Fruit fly (Drosophila melanogaster): Measurements from ENCODE around the gene CG31673.

CG31673 gene

DNA sequence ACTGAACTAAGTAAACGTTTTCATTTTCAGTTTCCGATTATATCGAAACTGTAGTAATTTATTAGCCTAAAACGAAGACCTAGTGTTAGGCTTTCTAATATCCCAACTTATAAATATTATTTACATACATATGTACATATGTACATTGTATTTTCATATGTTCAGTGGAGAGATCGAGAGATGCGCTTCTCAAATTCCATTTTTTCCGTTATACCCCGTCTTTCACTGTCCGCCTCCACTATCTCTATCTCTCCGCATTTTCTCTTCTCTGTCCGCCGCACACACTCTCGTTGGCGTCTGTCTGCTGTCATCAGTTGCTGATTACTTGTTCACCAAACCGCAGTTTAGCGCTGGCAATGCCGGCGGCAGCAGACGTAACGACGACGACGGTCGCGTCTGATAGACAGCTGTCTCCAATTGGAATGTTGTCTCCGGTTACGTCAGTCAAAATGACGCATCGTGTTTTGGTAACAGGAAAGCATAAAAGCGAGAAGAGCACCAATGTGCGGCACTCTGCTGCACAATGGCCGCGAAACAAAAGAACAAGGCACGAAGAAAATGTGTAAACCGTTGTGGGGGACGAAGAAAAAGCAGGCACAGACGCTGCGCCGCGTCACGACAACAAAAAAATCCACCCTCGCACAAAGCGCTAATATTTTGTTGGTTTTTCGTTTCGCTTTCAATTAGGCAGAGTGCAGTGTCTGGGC, 6.8 kb upstream of the CG31673 start, which contains the start of gene CG9331 (continued):
- TF ChIP-seq cyc (GFP tag; optimal IDR thresholded peaks at IDR 0.05) = no peak
- no peak for TF ChIP-seq CG9139 (GFP tag; optimal IDR thresholded peaks at IDR 0.05)
- TF ChIP-seq Met (GFP tag; optimal IDR thresholded peaks at IDR 0.05) = no peak
- no peak for TF ChIP-seq esn (GFP tag; optimal IDR thresholded peaks at IDR 0.05)
- TF ChIP-seq fd85E (GFP tag; optimal IDR thresholded peaks at IDR 0.05) = no peak
- TF ChIP-seq CG11902 (GFP tag; optimal IDR thresholded peaks at IDR 0.05) = no peak
- TF ChIP-seq CG11294 (GFP tag; IDR thresholded peaks at IDR 0.05) = no peak
- TF ChIP-seq fd59A (GFP tag; optimal IDR thresholded peaks at IDR 0.05) = no peak
- no peak for TF ChIP-seq Smox (GFP tag; optimal IDR thresholded peaks at IDR 0.05)
- TF ChIP-seq CG31627 (GFP tag; optimal IDR thresholded peaks at IDR 0.05) = no peak
- no peak for TF ChIP-seq Ets21C (GFP tag; optimal IDR thresholded peaks at IDR 0.05)
- no peak for TF ChIP-seq Ets96B (tag; optimal IDR thresholded peaks at IDR 0.05)
- no peak for TF ChIP-seq CG8119 (GFP tag; IDR thresholded peaks at IDR 0.05)

DNA sequence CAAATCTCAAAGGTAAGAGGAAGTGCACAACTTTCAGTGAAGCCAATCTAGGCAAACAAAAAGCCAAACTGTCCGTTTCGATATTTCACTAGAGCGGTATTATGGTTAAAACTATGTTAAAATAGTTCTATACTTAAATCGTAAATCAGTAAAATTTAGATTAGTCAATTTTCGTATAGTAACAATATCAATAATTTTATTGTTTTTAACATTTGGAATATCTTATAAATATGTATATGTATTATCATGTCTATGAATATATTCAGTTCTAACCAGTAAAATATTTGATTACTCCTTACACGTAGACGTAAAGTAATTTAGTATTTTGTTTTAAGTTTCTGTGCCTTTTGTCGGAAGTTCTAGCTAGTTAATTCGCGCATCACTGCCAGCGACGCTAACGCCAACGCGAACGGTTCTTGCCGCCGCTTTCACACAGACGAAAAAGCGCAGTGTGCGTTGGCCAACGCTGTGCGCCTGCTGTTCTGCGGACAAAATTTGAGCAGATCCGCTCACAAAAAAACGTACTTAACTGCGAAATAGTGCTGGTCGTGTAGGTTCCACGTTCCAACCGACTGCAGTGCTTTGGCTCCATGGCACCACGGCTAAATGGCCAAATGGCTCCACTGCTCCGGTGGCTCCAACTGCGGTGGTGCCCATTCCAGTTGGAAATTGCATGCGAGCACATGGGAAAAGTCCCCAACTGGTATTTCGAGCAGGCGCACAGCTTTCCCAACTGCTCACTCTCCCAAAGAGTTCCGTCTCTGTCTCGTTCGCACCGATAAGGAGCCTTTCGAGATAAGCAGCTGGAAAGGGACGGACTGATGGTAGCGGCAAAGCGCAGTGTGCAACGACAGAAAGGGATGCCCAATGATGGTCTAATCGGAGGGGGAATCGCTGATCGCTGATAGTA, 6.0 kb upstream of the CG31673 start:
- TF ChIP-seq fd59A (GFP tag; optimal IDR thresholded peaks at IDR 0.05) = peak; percentile 32
- TF ChIP-seq CG3919 (GFP tag; optimal IDR thresholded peaks at IDR 0.05) = peak; percentile 37
- TF ChIP-seq CG31627 (GFP tag; optimal IDR thresholded peaks at IDR 0.05) = no peak
- no peak for TF ChIP-seq Sox15 (GFP tag; optimal IDR thresholded peaks at IDR 0.05)
- TF ChIP-seq Ets21C (GFP tag; optimal IDR thresholded peaks at IDR 0.05) = no peak
- no peak for TF ChIP-seq pdm3 (GFP tag; optimal IDR thresholded peaks at IDR 0.05)
- TF ChIP-seq CG6163 (GFP tag; IDR thresholded peaks at IDR 0.05) = peak; percentile 73; the same call in 2 of the 3 replicates
- TF ChIP-seq CG3032 (tag; optimal IDR thresholded peaks at IDR 0.05) = no peak
- TF ChIP-seq fd85E (GFP tag; optimal IDR thresholded peaks at IDR 0.05) = no peak
- TF ChIP-seq cyc (GFP tag; optimal IDR thresholded peaks at IDR 0.05) = no peak
- peak; percentile 11 for TF ChIP-seq spab (GFP tag; optimal IDR thresholded peaks at IDR 0.05)
- peak; percentile 19 for TF ChIP-seq topi (GFP tag; optimal IDR thresholded peaks at IDR 0.05)
- peak in 1 of 2 experiments; percentile 18 for TF ChIP-seq salr (GFP tag; optimal IDR thresholded peaks at IDR 0.05)
- TF ChIP-seq vri (GFP tag; optimal IDR thresholded peaks at IDR 0.05) = peak; percentile 85
- TF ChIP-seq Eip75B (GFP tag; optimal IDR thresholded peaks at IDR 0.05) = no peak
- no peak for TF ChIP-seq Met (GFP tag; optimal IDR thresholded peaks at IDR 0.05)
- TF ChIP-seq Hr4 (GFP tag; optimal IDR thresholded peaks at IDR 0.05) = no peak
- TF ChIP-seq CG6854 (GFP tag; optimal IDR thresholded peaks at IDR 0.05) = peak; percentile 74
- TF ChIP-seq CG1621 (tag; optimal IDR thresholded peaks at IDR 0.05) = peak; percentile 90
- no peak for TF ChIP-seq eg (GFP tag; IDR thresholded peaks at IDR 0.05)
- no peak for TF ChIP-seq Lpt (GFP tag; optimal IDR thresholded peaks at IDR 0.05)
- TF ChIP-seq Ets96B (tag; optimal IDR thresholded peaks at IDR 0.05) = no peak
- TF ChIP-seq Eip78C (GFP tag) = peak; percentile 59
- no peak for TF ChIP-seq fkh (GFP tag; optimal IDR thresholded peaks at IDR 0.05)
- no peak for TF ChIP-seq CG11762 (GFP tag; optimal IDR thresholded peaks at IDR 0.05; ENCODE audit: insufficient read depth)
- peak; percentile 20 for TF ChIP-seq esn (GFP tag; optimal IDR thresholded peaks at IDR 0.05)
- TF ChIP-seq OdsH (GFP tag; optimal IDR thresholded peaks at IDR 0.05) = no peak
- no peak for TF ChIP-seq CG34406 (GFP tag; optimal IDR thresholded peaks at IDR 0.05)
- no peak for TF ChIP-seq lz (GFP tag; optimal IDR thresholded peaks at IDR 0.05)
- no peak for TF ChIP-seq net (GFP tag; optimal IDR thresholded peaks at IDR 0.05)
- no peak for TF ChIP-seq CG8319 (GFP tag; optimal IDR thresholded peaks at IDR 0.05)
- peak; percentile 28; the same call in 1 of the 2 replicates for TF ChIP-seq Gug (GFP tag; IDR thresholded peaks at IDR 0.05)
- peak; percentile 32 for TF ChIP-seq dsx (GFP tag; optimal IDR thresholded peaks at IDR 0.05; ENCODE audit: poor library complexity, severe bottlenecking)
- no peak for TF ChIP-seq achi (GFP tag; optimal IDR thresholded peaks at IDR 0.05)
- TF ChIP-seq CG7368 (GFP tag; optimal IDR thresholded peaks at IDR 0.05) = no peak
- TF ChIP-seq CG9139 (GFP tag; optimal IDR thresholded peaks at IDR 0.05) = peak; percentile 56
- no peak for TF ChIP-seq Hr38 (GFP tag; optimal IDR thresholded peaks at IDR 0.05)
- TF ChIP-seq CG8119 (GFP tag; IDR thresholded peaks at IDR 0.05) = peak; percentile 40; the same call in 1 of the 3 replicates
- TF ChIP-seq ss (GFP tag; optimal IDR thresholded peaks at IDR 0.05) = peak; percentile 32 to 41
- TF ChIP-seq CG11902 (GFP tag; optimal IDR thresholded peaks at IDR 0.05) = no peak
- TF ChIP-seq acj6 (GFP tag; optimal IDR thresholded peaks at IDR 0.05) = peak; percentile 22
- TF ChIP-seq CG6792 (GFP tag; optimal IDR thresholded peaks at IDR 0.05) = no peak
- peak; percentile 44 for TF ChIP-seq CG32006 (GFP tag; optimal IDR thresholded peaks at IDR 0.05)
